Worm (Caenorhabditis elegans) whole organism, L1 larva: ENCODE data around the gene trpp-12.

Experiments used
- C04F5.9 ChIP-seq: sonication (generic microtip); optimal IDR thresholded peaks from 2 replicates; lab custom pipeline; 2016; ENCODE audit warnings: missing genetic modification characterization, missing compliant biosample characterization
- C34B4.2 ChIP-seq: sonication (generic microtip); optimal IDR thresholded peaks from 2 replicates; lab custom pipeline; 2017; ENCODE audit warnings: mild to moderate bottlenecking, missing genetic modification characterization, missing compliant biosample characterization
- aha-1 ChIP-seq: fragments of 150-350 bp; optimal IDR thresholded peaks from 2 replicates; lab custom pipeline; 2014; ENCODE audit warnings: missing biosample characterization, missing genetic modification characterization
- alr-1 ChIP-seq: fragments of 200-800 bp; sonication (Bioruptor generic); optimal IDR thresholded peaks from 2 replicates; lab custom pipeline; 2018; ENCODE audit warnings: borderline replicate concordance, mild to moderate bottlenecking, missing genetic modification characterization, missing compliant biosample characterization
- aly-2 ChIP-seq: fragments of 150-350 bp; optimal IDR thresholded peaks from 2 replicates; lab custom pipeline; 2014; ENCODE audit warnings: missing biosample characterization, missing genetic modification characterization
- ama-1 ChIP-seq: fragments of 150-350 bp; optimal IDR thresholded peaks from 2 replicates; lab custom pipeline; 2014
- blmp-1 ChIP-seq: fragments of 150-350 bp; optimal IDR thresholded peaks from 2 replicates; lab custom pipeline; 2014; ENCODE audit warnings: missing biosample characterization, missing genetic modification characterization
- ceh-8 ChIP-seq: fragments of 200-800 bp; sonication (Bioruptor generic); optimal IDR thresholded peaks from 2 replicates; lab custom pipeline; 2018; ENCODE audit warnings: mild to moderate bottlenecking, missing genetic modification characterization, moderate library complexity, missing compliant biosample characterization
- ceh-82 ChIP-seq, 3 experiments: fragments of 150-350 bp in 1 of 3; sonication (generic microtip) in 2 of 3; optimal IDR thresholded peaks; 2 replicates each; lab custom pipeline; 2014 to 2017; ENCODE audit warnings: missing biosample characterization in 3 of 3, missing genetic modification characterization in 3 of 3
- ceh-90 ChIP-seq: sonication (generic microtip); optimal IDR thresholded peaks from 2 replicates; lab custom pipeline; 2016; ENCODE audit warnings: missing genetic modification characterization, missing compliant biosample characterization
- dsc-1 ChIP-seq: sonication (generic microtip); optimal IDR thresholded peaks from 2 replicates; lab custom pipeline; 2016; ENCODE audit warnings: mild to moderate bottlenecking, missing genetic modification characterization, missing compliant biosample characterization
- efl-1 ChIP-seq, 4 experiments: fragments of 150-350 bp; optimal IDR thresholded peaks in 3 of 4; peaks in 1 of 4; 1 replicate in 1 of 4; 2 replicates in 3 of 4; lab custom pipeline; 2014; ENCODE audit warnings: missing biosample characterization in 2 of 4, missing genetic modification characterization in 2 of 4, missing genetic modification reagents in 2 of 4
- egl-13 ChIP-seq: sonication (generic microtip); optimal IDR thresholded peaks from 2 replicates; lab custom pipeline; 2016; ENCODE audit warnings: missing genotype, missing genetic modification reagents, missing genetic modification characterization, missing compliant biosample characterization
- egl-27 ChIP-seq, 2 experiments: fragments of 150-350 bp in 1 of 2; sonication (generic microtip); optimal IDR thresholded peaks; 3 replicates each; lab custom pipeline; 2017 to 2018; ENCODE audit warnings: missing biosample characterization in 2 of 2, missing genetic modification characterization in 2 of 2, missing genetic modification reagents in 2 of 2
- elt-2 ChIP-seq: sonication (generic microtip); optimal IDR thresholded peaks from 2 replicates; lab custom pipeline; 2016; ENCODE audit warnings: missing genetic modification characterization, mild to moderate bottlenecking, inconsistent platforms, missing compliant biosample characterization, missing genetic modification reagents
- fkh-10 ChIP-seq: sonication (generic microtip); optimal IDR thresholded peaks from 2 replicates; lab custom pipeline; 2017; ENCODE audit warnings: missing biosample characterization, missing genetic modification reagents, missing genetic modification characterization
- fkh-4 ChIP-seq: sonication (generic microtip); optimal IDR thresholded peaks from 2 replicates; lab custom pipeline; 2016; ENCODE audit warnings: missing compliant biosample characterization, missing genetic modification characterization, borderline replicate concordance
- fkh-8 ChIP-seq: sonication (generic microtip); optimal IDR thresholded peaks from 2 replicates; lab custom pipeline; 2016; ENCODE audit warnings: mild to moderate bottlenecking, missing genetic modification characterization, missing compliant biosample characterization
- hpl-2 ChIP-seq: fragments of 150-350 bp; optimal IDR thresholded peaks from 2 replicates; lab custom pipeline; 2014; ENCODE audit warnings: missing biosample characterization, missing genetic modification reagents, missing genetic modification characterization
- jun-1 ChIP-seq: fragments of 150-350 bp; optimal IDR thresholded peaks from 2 replicates; lab custom pipeline; 2014; ENCODE audit warnings: missing biosample characterization, missing genetic modification reagents, missing genetic modification characterization
- lin-35 ChIP-seq, 2 experiments: fragments of 150-350 bp; optimal IDR thresholded peaks; 2 replicates each; lab custom pipeline; 2014; ENCODE audit warnings: missing biosample characterization in 2 of 2, missing genetic modification characterization in 2 of 2, missing genetic modification reagents in 2 of 2
- lir-3 ChIP-seq: sonication (generic microtip); optimal IDR thresholded peaks from 2 replicates; lab custom pipeline; 2016; ENCODE audit warnings: mild to moderate bottlenecking, missing genetic modification characterization, moderate library complexity, missing compliant biosample characterization; ENCODE audit not compliant: poor library complexity
- mab-9 ChIP-seq: fragments of 200-800 bp; sonication (Bioruptor generic); IDR thresholded peaks from 2 replicates; pipeline ENCODE4 v1.3.6; 2022; ENCODE audit warnings: missing genetic modification reagents, missing genetic modification characterization, missing compliant biosample characterization
- mdl-1 ChIP-seq, 2 experiments: fragments of 150-350 bp; optimal IDR thresholded peaks; 2 replicates each; lab custom pipeline; 2014 to 2017; ENCODE audit warnings: missing biosample characterization in 2 of 2, missing genetic modification characterization in 2 of 2, inconsistent platforms in 1 of 2
- mef-2 ChIP-seq: fragments of 150-350 bp; optimal IDR thresholded peaks from 2 replicates; lab custom pipeline; 2014; ENCODE audit warnings: missing biosample characterization, missing genetic modification characterization
- mep-1 ChIP-seq: fragments of 150-350 bp; optimal IDR thresholded peaks from 2 replicates; lab custom pipeline; 2014; ENCODE audit warnings: missing biosample characterization, missing genetic modification characterization
- nhr-12 ChIP-seq: sonication (generic microtip); optimal IDR thresholded peaks from 2 replicates; lab custom pipeline; 2017; ENCODE audit warnings: missing biosample characterization, missing genetic modification characterization
- nhr-19 ChIP-seq: fragments of 200-800 bp; sonication (Bioruptor generic); conservative IDR thresholded peaks from 2 replicates; pipeline ENCODE4 v1.3.6; 2022; ENCODE audit warnings: missing genetic modification characterization, missing compliant biosample characterization
- nhr-237 ChIP-seq: fragments of 150-350 bp; optimal IDR thresholded peaks from 2 replicates; lab custom pipeline; 2014; ENCODE audit warnings: missing biosample characterization, missing genetic modification characterization
- nhr-28 ChIP-seq: fragments of 150-350 bp; optimal IDR thresholded peaks from 2 replicates; lab custom pipeline; 2014; ENCODE audit warnings: missing biosample characterization, missing genetic modification characterization
- nhr-47 ChIP-seq: sonication (generic microtip); optimal IDR thresholded peaks from 2 replicates; lab custom pipeline; 2016; ENCODE audit warnings: mild to moderate bottlenecking, missing genetic modification characterization, moderate library complexity, missing compliant biosample characterization
- nhr-71 ChIP-seq: sonication (generic microtip); optimal IDR thresholded peaks from 2 replicates; lab custom pipeline; 2016; ENCODE audit warnings: mild to moderate bottlenecking, missing genetic modification characterization, moderate library complexity, missing compliant biosample characterization
- nhr-76 ChIP-seq: sonication (generic microtip); optimal IDR thresholded peaks from 2 replicates; lab custom pipeline; 2017; ENCODE audit warnings: missing biosample characterization, missing genetic modification characterization
- nhr-85 ChIP-seq: sonication (generic microtip); peaks from one replicate; lab custom pipeline; 2016; ENCODE audit warnings: missing genetic modification characterization, inconsistent platforms, missing compliant biosample characterization
- nhr-90 ChIP-seq: sonication (generic microtip); optimal IDR thresholded peaks from 2 replicates; lab custom pipeline; 2016; ENCODE audit warnings: mild to moderate bottlenecking, missing genetic modification characterization, missing compliant biosample characterization; ENCODE audit not compliant: poor library complexity
- pqm-1 ChIP-seq: sonication (generic microtip); optimal IDR thresholded peaks from 3 replicates; lab custom pipeline; 2017; ENCODE audit warnings: missing biosample characterization, missing genetic modification characterization
- snpc-4 ChIP-seq: fragments of 150-350 bp; optimal IDR thresholded peaks from 2 replicates; lab custom pipeline; 2014; ENCODE audit warnings: missing biosample characterization, missing genetic modification characterization
- snu-23 ChIP-seq: sonication (generic microtip); optimal IDR thresholded peaks from 2 replicates; lab custom pipeline; 2016; ENCODE audit warnings: missing genetic modification characterization, missing compliant biosample characterization
- sptf-1 ChIP-seq: fragments of 150-350 bp; optimal IDR thresholded peaks from 2 replicates; lab custom pipeline; 2014; ENCODE audit warnings: missing biosample characterization, missing genetic modification characterization
- swsn-7 ChIP-seq: sonication (generic microtip); optimal IDR thresholded peaks from 2 replicates; lab custom pipeline; 2016; ENCODE audit warnings: missing genetic modification characterization, missing compliant biosample characterization
- tbx-2 ChIP-seq: sonication (generic microtip); optimal IDR thresholded peaks from 2 replicates; lab custom pipeline; 2016; ENCODE audit warnings: missing genetic modification characterization, missing compliant biosample characterization
- unc-86 ChIP-seq: sonication (generic microtip); optimal IDR thresholded peaks from 2 replicates; lab custom pipeline; 2016; ENCODE audit warnings: missing genetic modification characterization, missing compliant biosample characterization
- unc-98 ChIP-seq: fragments of 200-800 bp; sonication (Bioruptor generic); IDR thresholded peaks from 2 replicates; pipeline ENCODE4 v1.3.6; 2022; ENCODE audit warnings: missing genetic modification characterization, missing compliant biosample characterization
- vab-15 ChIP-seq: sonication (generic microtip); optimal IDR thresholded peaks from 2 replicates; lab custom pipeline; 2017; ENCODE audit warnings: missing genotype, mild to moderate bottlenecking, missing genetic modification characterization, missing compliant biosample characterization
- zag-1 ChIP-seq: fragments of 150-350 bp; optimal IDR thresholded peaks from 2 replicates; lab custom pipeline; 2014; ENCODE audit warnings: missing biosample characterization, missing genetic modification characterization

The trpp-12 gene

ce11 chrX:2425284-2425683 lies 15.8 kb downstream of the trpp-12 start:
- TF ChIP-seq nhr-85 (tag; lab: Kevin White, UChicago) (peak; percentile 22), blmp-1 (tag; lab: Kevin White, UChicago) (peak; percentile 27), nhr-71 (tag; lab: Kevin White, UChicago) (no peak)

ce11 chrX:2426932-2427331 lies 17.4 kb downstream of the trpp-12 start:
- TF ChIP-seq hpl-2 (no peak), jun-1 (no peak), unc-98 (GFP tag; lab: Robert Waterston, UW) (no peak)

- TF ChIP-seq egl-13 (peak; percentile 25), mef-2 (tag; lab: Kevin White, UChicago) (no peak)
Observed at ce11 chrX:2427404-2427803, 17.9 kb downstream of the trpp-12 start, which contains the start of gene gcy-31. gcy-31 (minus strand) TSS chrX:2427504.

- TF ChIP-seq nhr-19 (GFP tag; lab: Robert Waterston, UW): no peak
- no peak for TF ChIP-seq vab-15
- TF ChIP-seq zag-1 (tag; lab: Kevin White, UChicago): no peak
- TF ChIP-seq nhr-28 (tag; lab: Kevin White, UChicago): no peak
- TF ChIP-seq lin-35 (GFP tag; optimal IDR thresholded peaks at IDR 0.05; lab: Kevin White, UChicago): no peak
Observed at ce11 chrX:2430317-2430716, 20.8 kb downstream of the trpp-12 start.

ce11 chrX:2432459-2432858 lies 23.0 kb downstream of the trpp-12 start:
- TF ChIP-seq nhr-237 (tag; lab: Kevin White, UChicago) (no peak), nhr-12 (no peak), egl-27 (tag; optimal IDR thresholded peaks at IDR 0.05; lab: Kevin White, UChicago) (peak in 1 of 2 experiments; percentile 7), mep-1 (tag; lab: Kevin White, UChicago) (peak; percentile 82), fkh-8 (tag; lab: Kevin White, UChicago) (no peak), dsc-1 (tag; lab: Kevin White, UChicago) (peak; percentile 39), lir-3 (tag; lab: Kevin White, UChicago) (no peak), nhr-28 (tag; lab: Kevin White, UChicago) (no peak), snpc-4 (tag; lab: Kevin White, UChicago) (no peak), mab-9 (GFP tag; lab: Robert Waterston, UW) (no peak), ama-1 (lab: Kevin White, UChicago) (no peak), nhr-90 (tag; lab: Kevin White, UChicago) (no peak), unc-86 (no peak), pqm-1 (tag; lab: Kevin White, UChicago) (no peak), C34B4.2 (no peak), hpl-2 (no peak), ceh-82 (tag; optimal IDR thresholded peaks at IDR 0.05; lab: Kevin White, UChicago) (peak; percentile 4 to 41 (median 25)), C04F5.9 (tag; lab: Kevin White, UChicago) (no peak), swsn-7 (tag; lab: Kevin White, UChicago) (peak; percentile 44), nhr-85 (tag; lab: Kevin White, UChicago) (no peak), fkh-4 (no peak), fkh-10 (GFP tag; lab: Kevin White, UChicago) (no peak), aha-1 (no peak), tbx-2 (tag; lab: Kevin White, UChicago) (peak; percentile 28), nhr-47 (peak; percentile 30), elt-2 (no peak), aly-2 (no peak), efl-1 (optimal IDR thresholded peaks at IDR 0.05; lab: Kevin White, UChicago) (no peak), efl-1 (GFP tag; optimal IDR thresholded peaks at IDR 0.05 in 1 of 2; lab: Kevin White, UChicago) (no peak), alr-1 (no peak), nhr-76 (tag; lab: Kevin White, UChicago) (no peak), ceh-8 (GFP tag; lab: Kevin White, UChicago) (no peak), sptf-1 (no peak), nhr-71 (tag; lab: Kevin White, UChicago) (peak; percentile 54), ceh-90 (tag; lab: Kevin White, UChicago) (no peak), mdl-1 (tag; optimal IDR thresholded peaks at IDR 0.05; lab: Kevin White, UChicago) (peak in 1 of 2 experiments; percentile 31), snu-23 (GFP tag; lab: Kevin White, UChicago) (peak; percentile 67), zag-1 (tag; lab: Kevin White, UChicago) (no peak), egl-13 (no peak), nhr-19 (GFP tag; lab: Robert Waterston, UW) (no peak)
